Fruit fly (Drosophila melanogaster) whole organism, embryonic: ENCODE data around the gene Fit2.

Experiments
- Bdp1 ChIP-seq: fragments of 200-800 bp; sonication (Bioruptor generic); optimal IDR thresholded peaks from 3 replicates; lab custom pipeline; 2016; ENCODE audit warnings: missing biosample characterization, missing genetic modification characterization
- CG10147 ChIP-seq: fragments of 200-800 bp; sonication (Bioruptor generic); optimal IDR thresholded peaks from 2 replicates; lab custom pipeline; 2019; ENCODE audit warnings: missing biosample characterization, mild to moderate bottlenecking, missing genetic modification characterization, moderate library complexity
- CG11695 ChIP-seq: fragments of 200-800 bp; sonication (Bioruptor generic); IDR thresholded peaks from 3 replicates; pipeline ENCODE4 v1.3.6; 2022; ENCODE audit warnings: missing biosample characterization, missing genetic modification characterization
- CG12071 ChIP-seq: fragments of 200-800 bp; sonication (Bioruptor generic); optimal IDR thresholded peaks from 3 replicates; lab custom pipeline; 2018; ENCODE audit warnings: missing biosample characterization, mild to moderate bottlenecking, missing genetic modification characterization
- CG16779 ChIP-seq: fragments of 200-800 bp; sonication (Bioruptor generic); IDR thresholded peaks from 2 replicates; pipeline ENCODE4 v1.3.6; 2022; ENCODE audit warnings: missing biosample characterization, missing genetic modification characterization
- CG17912 ChIP-seq: fragments of 200-800 bp; sonication (Bioruptor generic); optimal IDR thresholded peaks from 2 replicates; lab custom pipeline; 2018; ENCODE audit warnings: missing biosample characterization, mild to moderate bottlenecking, missing genetic modification characterization
- CG18011 ChIP-seq: fragments of 200-800 bp; sonication (Bioruptor generic); optimal IDR thresholded peaks from 2 replicates; lab custom pipeline; 2017; ENCODE audit warnings: missing biosample characterization, missing genetic modification characterization, mild to moderate bottlenecking, moderate library complexity, missing genotype
- CG2116 ChIP-seq: fragments of 200-800 bp; sonication (Bioruptor generic); optimal IDR thresholded peaks from 3 replicates; lab custom pipeline; 2018; ENCODE audit warnings: missing biosample characterization, mild to moderate bottlenecking, missing genetic modification characterization
- CG3838 ChIP-seq: fragments of 200-800 bp; sonication (Bioruptor generic); optimal IDR thresholded peaks from 3 replicates; lab custom pipeline; 2016; ENCODE audit warnings: missing biosample characterization, missing genetic modification characterization
- CG4328 ChIP-seq: fragments of 200-800 bp; sonication (Bioruptor generic); optimal IDR thresholded peaks from 3 replicates; lab custom pipeline; 2017; ENCODE audit warnings: missing biosample characterization, missing genetic modification reagents, missing genetic modification characterization
- CG4404 ChIP-seq: fragments of 200-800 bp; sonication (Bioruptor generic); IDR thresholded peaks from 2 replicates; pipeline ENCODE4 v1.3.6; 2022; ENCODE audit warnings: missing biosample characterization, missing genetic modification characterization
- CG6791 ChIP-seq: fragments of 200-800 bp; sonication (Bioruptor generic); IDR thresholded peaks from 3 replicates; pipeline ENCODE4 v1.3.6; 2022; ENCODE audit warnings: missing biosample characterization, missing genetic modification characterization; ENCODE audit not compliant: partially characterized antibody
- CG7839 ChIP-seq: fragments of 200-800 bp; sonication (Bioruptor generic); optimal IDR thresholded peaks from 3 replicates; lab custom pipeline; 2018; ENCODE audit warnings: missing biosample characterization, mild to moderate bottlenecking, missing genetic modification characterization, moderate library complexity
- CG9727 ChIP-seq: fragments of 200-800 bp; sonication (Bioruptor generic); optimal IDR thresholded peaks from 3 replicates; lab custom pipeline; 2017; ENCODE audit warnings: missing biosample characterization, mild to moderate bottlenecking, missing genetic modification characterization
- CG9817 ChIP-seq: fragments of 200-800 bp; sonication (Bioruptor generic); optimal IDR thresholded peaks from 2 replicates; lab custom pipeline; 2018; ENCODE audit warnings: missing biosample characterization, mild to moderate bottlenecking, missing genetic modification characterization, moderate library complexity
- CHES-1-like ChIP-seq: fragments of 200-800 bp; sonication (Bioruptor generic); optimal IDR thresholded peaks from 2 replicates; lab custom pipeline; 2016; ENCODE audit warnings: missing biosample characterization, missing genetic modification characterization
- CoRest ChIP-seq: fragments of 200-800 bp; sonication (Bioruptor generic); optimal IDR thresholded peaks from 3 replicates; lab custom pipeline; 2018; ENCODE audit warnings: missing biosample characterization, mild to moderate bottlenecking, missing genetic modification characterization, moderate library complexity
- Deaf1 ChIP-seq: fragments of 200-800 bp; optimal IDR thresholded peaks from 3 replicates; lab custom pipeline; 2019; ENCODE audit warnings: missing biosample characterization, mild to moderate bottlenecking, missing genetic modification characterization, moderate library complexity
- ERR ChIP-seq: fragments of 200-800 bp; sonication (Bioruptor generic); optimal IDR thresholded peaks from 2 replicates; lab custom pipeline; 2016; ENCODE audit warnings: missing biosample characterization, missing genetic modification characterization
- Gug ChIP-seq: fragments of 200-800 bp; sonication (Bioruptor generic); IDR thresholded peaks from 4 replicates; pipeline ENCODE4 v1.3.6; 2022; ENCODE audit warnings: missing biosample characterization, missing genetic modification characterization
- HHEX ChIP-seq: fragments of 200-800 bp; sonication (Bioruptor generic); optimal IDR thresholded peaks from 3 replicates; lab custom pipeline; 2017; ENCODE audit warnings: missing biosample characterization, mild to moderate bottlenecking, missing genetic modification characterization, missing genetic modification reagents
- HLH3B ChIP-seq: fragments of 200-800 bp; sonication (Bioruptor generic); IDR thresholded peaks from 2 replicates; pipeline ENCODE4 v1.3.6; 2022; ENCODE audit warnings: missing biosample characterization, missing genetic modification characterization
- HmgZ ChIP-seq: fragments of 200-800 bp; sonication (Bioruptor generic); optimal IDR thresholded peaks from 2 replicates; lab custom pipeline; 2018; ENCODE audit warnings: missing biosample characterization, mild to moderate bottlenecking, missing genetic modification characterization
- Hr39 ChIP-seq: fragments of >200 bp; optimal IDR thresholded peaks from 2 replicates; lab custom pipeline; 2017
- Hsf ChIP-seq: fragments of 200-800 bp; sonication (Bioruptor generic); optimal IDR thresholded peaks from 3 replicates; lab custom pipeline; 2016; ENCODE audit warnings: missing biosample characterization, missing genetic modification characterization
- Kr ChIP-seq: fragments of 200-800 bp; sonication (Bioruptor generic); optimal IDR thresholded peaks from 2 replicates; lab custom pipeline; 2017; ENCODE audit warnings: missing biosample characterization, mild to moderate bottlenecking, missing genetic modification characterization
- Lhr ChIP-seq: fragments of 200-800 bp; sonication (Bioruptor generic); optimal IDR thresholded peaks from 3 replicates; lab custom pipeline; 2017; ENCODE audit warnings: mild to moderate bottlenecking, missing biosample characterization, missing genetic modification reagents, missing genetic modification characterization
- Lim3 ChIP-seq: fragments of 200-800 bp; sonication (Bioruptor generic); IDR thresholded peaks from 2 replicates; pipeline ENCODE4 v1.3.6; 2022; ENCODE audit warnings: missing biosample characterization, missing genetic modification characterization
- Meics ChIP-seq: fragments of 200-800 bp; sonication (Bioruptor generic); optimal IDR thresholded peaks from 2 replicates; lab custom pipeline; 2017; ENCODE audit warnings: missing biosample characterization, mild to moderate bottlenecking, missing genetic modification characterization
- Oaz ChIP-seq: fragments of 200-800 bp; sonication (Bioruptor generic); IDR thresholded peaks from 2 replicates; pipeline ENCODE4 v1.3.6; 2022; ENCODE audit warnings: missing biosample characterization, missing genetic modification characterization
- Rx ChIP-seq: fragments of 200-800 bp; sonication (Bioruptor generic); IDR thresholded peaks from 2 replicates; pipeline ENCODE4 v1.3.6; 2022; ENCODE audit warnings: missing biosample characterization, missing genetic modification characterization
- Sox102F ChIP-seq: fragments of 200-800 bp; sonication (Bioruptor generic); optimal IDR thresholded peaks from 2 replicates; lab custom pipeline; 2018; ENCODE audit warnings: missing biosample characterization, mild to moderate bottlenecking, missing genetic modification characterization, moderate library complexity
- Ssrp ChIP-seq: fragments of 200-800 bp; sonication (Bioruptor generic); optimal IDR thresholded peaks from 2 replicates; lab custom pipeline; 2018; ENCODE audit warnings: missing biosample characterization, mild to moderate bottlenecking, missing genetic modification characterization, moderate library complexity
- ac ChIP-seq: fragments of 200-800 bp; sonication (Bioruptor generic); optimal IDR thresholded peaks from 3 replicates; lab custom pipeline; 2017; ENCODE audit warnings: missing biosample characterization, mild to moderate bottlenecking, missing genetic modification characterization
- bab2 ChIP-seq: fragments of 200-800 bp; sonication (Bioruptor generic); optimal IDR thresholded peaks from 2 replicates; lab custom pipeline; 2016; ENCODE audit warnings: missing biosample characterization, missing genetic modification characterization
- br ChIP-seq: fragments of >200 bp; optimal IDR thresholded peaks from 2 replicates; lab custom pipeline; 2017
- cas ChIP-seq: fragments of 200-800 bp; sonication (Bioruptor generic); IDR thresholded peaks from 2 replicates; pipeline ENCODE4 v1.3.6; 2022; ENCODE audit warnings: missing biosample characterization, missing genetic modification characterization
- chm ChIP-seq: fragments of 200-800 bp; sonication (Bioruptor generic); IDR thresholded peaks from 2 replicates; pipeline ENCODE4 v1.3.6; 2022; ENCODE audit warnings: missing biosample characterization, missing genetic modification characterization
- disco-r ChIP-seq: fragments of 200-800 bp; sonication (Bioruptor generic); optimal IDR thresholded peaks from 2 replicates; lab custom pipeline; 2016; ENCODE audit warnings: missing biosample characterization, missing genetic modification characterization
- dm ChIP-seq: fragments of 200-800 bp; sonication (Bioruptor generic); optimal IDR thresholded peaks from 3 replicates; lab custom pipeline; 2016; ENCODE audit warnings: missing biosample characterization, missing genetic modification characterization
- fd96Cb ChIP-seq: fragments of 200-800 bp; sonication (Bioruptor generic); optimal IDR thresholded peaks from 2 replicates; lab custom pipeline; 2018; ENCODE audit warnings: missing biosample characterization, mild to moderate bottlenecking, missing genetic modification characterization, moderate library complexity
- her ChIP-seq: fragments of 200-800 bp; sonication (Bioruptor generic); optimal IDR thresholded peaks from 2 replicates; lab custom pipeline; 2016; ENCODE audit warnings: missing biosample characterization, missing genetic modification characterization
- ind ChIP-seq: fragments of 200-800 bp; sonication (Bioruptor generic); optimal IDR thresholded peaks from 3 replicates; lab custom pipeline; 2016; ENCODE audit warnings: missing biosample characterization, missing genetic modification characterization
- odd ChIP-seq: fragments of 200-800 bp; sonication (Bioruptor generic); optimal IDR thresholded peaks from 2 replicates; lab custom pipeline; 2017; ENCODE audit warnings: missing biosample characterization, mild to moderate bottlenecking, missing genetic modification characterization
- otp ChIP-seq: fragments of 200-800 bp; sonication (Bioruptor generic); IDR thresholded peaks from 3 replicates; pipeline ENCODE4, ENCODE4 v1.3.6; 2022; ENCODE audit warnings: missing biosample characterization, missing genetic modification characterization
- pan ChIP-seq, 4 experiments: fragments of >200 bp in 3 of 4; fragments of 200-800 bp in 1 of 4; sonication (Bioruptor generic) in 1 of 4; optimal IDR thresholded peaks in 3 of 4; IDR thresholded peaks in 1 of 4; 2 replicates each; pipeline versions ENCODE4 v1.3.6 to Lab custom; 2017 to 2022; ENCODE audit warnings: missing biosample characterization in 2 of 4, missing genetic modification characterization in 2 of 4, mixed read lengths in 1 of 4
- pnt ChIP-seq: fragments of 200-800 bp; sonication (Bioruptor generic); optimal IDR thresholded peaks from 3 replicates; lab custom pipeline; 2016; ENCODE audit warnings: missing biosample characterization, missing genetic modification characterization
- psq ChIP-seq: fragments of 200-800 bp; sonication (Bioruptor generic); optimal IDR thresholded peaks from 2 replicates; lab custom pipeline; 2017; ENCODE audit warnings: missing biosample characterization, missing genetic modification characterization
- row ChIP-seq: fragments of 200-800 bp; sonication (Bioruptor generic); IDR thresholded peaks from 3 replicates; pipeline ENCODE4 v1.3.6; 2022; ENCODE audit warnings: missing biosample characterization, missing genetic modification characterization
- schlank ChIP-seq: fragments of 200-800 bp; sonication (Bioruptor generic); optimal IDR thresholded peaks from 2 replicates; lab custom pipeline; 2018; ENCODE audit warnings: missing biosample characterization, mild to moderate bottlenecking, missing genetic modification characterization
- slbo ChIP-seq: fragments of 200-800 bp; sonication (Bioruptor generic); IDR thresholded peaks from 2 replicates; pipeline ENCODE4 v1.3.6; 2022; ENCODE audit warnings: missing biosample characterization, missing genetic modification characterization
- sob ChIP-seq: fragments of 200-800 bp; sonication (Bioruptor generic); IDR thresholded peaks from 2 replicates; pipeline ENCODE4 v1.3.6; 2022; ENCODE audit warnings: missing biosample characterization, missing genetic modification characterization

Gene Fit2

dm6 chr3L:16989169-16989568 lies 35.0 kb upstream of the Fit2 start (continued):
- peak; percentile 70 for TF ChIP-seq row (GFP tag; lab: Robert Waterston, UW)
- TF ChIP-seq Oaz, result no peak
- no peak for TF ChIP-seq Gug (GFP tag; lab: Robert Waterston, UW)
- TF ChIP-seq Deaf1 (tag; lab: Kevin White, UChicago), result peak; percentile 32
- TF ChIP-seq HLH3B (GFP tag; lab: Robert Waterston, UW), result no peak
- peak; percentile 43 for TF ChIP-seq Ssrp (tag; lab: Kevin White, UChicago)
- TF ChIP-seq Sox102F (GFP tag; lab: Kevin White, UChicago), result no peak
- TF ChIP-seq odd (GFP tag; lab: Kevin White, UChicago), result peak; percentile 45
- peak; percentile 29 for TF ChIP-seq fd96Cb (tag; lab: Kevin White, UChicago)
- no peak for TF ChIP-seq CG3838 (GFP tag; lab: Kevin White, UChicago)
- TF ChIP-seq CG9817 (tag; lab: Kevin White, UChicago), result peak; percentile 10
- TF ChIP-seq cas (GFP tag; lab: Robert Waterston, UW), result no peak
- TF ChIP-seq Meics, result peak; percentile 54
- TF ChIP-seq Bdp1 (GFP tag; lab: Kevin White, UChicago), result no peak
- TF ChIP-seq psq (GFP tag; lab: Kevin White, UChicago), result no peak
- no peak for TF ChIP-seq Lhr (GFP tag; lab: Kevin White, UChicago)
- TF ChIP-seq CG17912 (GFP tag; lab: Kevin White, UChicago), result no peak
- no peak for TF ChIP-seq CG4328 (GFP tag; lab: Kevin White, UChicago)
- TF ChIP-seq br (lab: Kevin White, UChicago), result no peak
- TF ChIP-seq pnt (GFP tag; lab: Kevin White, UChicago), result no peak
- TF ChIP-seq ERR (GFP tag; lab: Kevin White, UChicago), result no peak
- TF ChIP-seq schlank (tag; lab: Kevin White, UChicago), result no peak
- TF ChIP-seq CG6791, result no peak
- TF ChIP-seq HmgZ, result peak; percentile 8
- peak; percentile 43 for TF ChIP-seq CG10147 (GFP tag; lab: Kevin White, UChicago)
- no peak for TF ChIP-seq her (GFP tag; lab: Kevin White, UChicago)
- TF ChIP-seq chm (GFP tag; lab: Robert Waterston, UW), result no peak
- no peak for TF ChIP-seq pan (optimal IDR thresholded peaks at IDR 0.05; lab: Kevin White, UChicago)
- peak in 1 of 2 experiments; percentile 30 for TF ChIP-seq pan (GFP tag; optimal IDR thresholded peaks at IDR 0.05 in 1 of 2, IDR thresholded peaks at IDR 0.05 in 1 of 2)
- TF ChIP-seq CHES-1-like (GFP tag; lab: Kevin White, UChicago), result no peak
- peak; percentile 54; the same call in 1 of the 3 replicates for TF ChIP-seq CG11695 (GFP tag; lab: Robert Waterston, UW)
- no peak for TF ChIP-seq Hr39 (lab: Kevin White, UChicago)
- no peak for TF ChIP-seq ac (GFP tag; lab: Kevin White, UChicago)
- TF ChIP-seq ind (GFP tag; lab: Kevin White, UChicago), result no peak
- TF ChIP-seq CG9727, result peak; percentile 39
- no peak for TF ChIP-seq Lim3 (GFP tag; lab: Robert Waterston, UW)
- no peak for TF ChIP-seq CG18011 (GFP tag; lab: Kevin White, UChicago)
- TF ChIP-seq bab2 (GFP tag; lab: Kevin White, UChicago), result no peak
- TF ChIP-seq CG7839 (tag; lab: Kevin White, UChicago), result peak; percentile 69
- no peak for TF ChIP-seq dm (GFP tag; lab: Kevin White, UChicago)
- TF ChIP-seq sob (GFP tag; lab: Robert Waterston, UW), result no peak
- peak; percentile 45; the same call in 1 of the 2 replicates for TF ChIP-seq slbo (GFP tag; lab: Robert Waterston, UW)
- TF ChIP-seq Hsf, result peak; percentile 15
- no peak for TF ChIP-seq Kr
- TF ChIP-seq disco-r, result no peak
- TF ChIP-seq otp (GFP tag; lab: Robert Waterston, UW), result no peak
- no peak for TF ChIP-seq CG12071 (GFP tag; lab: Kevin White, UChicago)
- TF ChIP-seq CG4404 (GFP tag; lab: Robert Waterston, UW), result no peak
- TF ChIP-seq Rx (GFP tag; lab: Robert Waterston, UW), result no peak
- no peak for TF ChIP-seq CoRest (tag; lab: Kevin White, UChicago)
- peak; percentile 39 for TF ChIP-seq HHEX (GFP tag; lab: Kevin White, UChicago)
- TF ChIP-seq CG16779, result no peak
- no peak for TF ChIP-seq CG2116 (GFP tag; lab: Kevin White, UChicago)
